Worm (Caenorhabditis elegans): ENCODE data around the gene F20A1.8.

ce11 chrV:7047512-7047911 lies at the start of gene F20A1.8:
- TF ChIP-seq zag-1 (tag; optimal IDR thresholded peaks at IDR 0.05) (no peak), hmg-11 (tag; optimal IDR thresholded peaks at IDR 0.05) (no peak), nhr-76 (tag; optimal IDR thresholded peaks at IDR 0.05) (no peak), ceh-16 (tag; optimal IDR thresholded peaks at IDR 0.05) (no peak)
